Fruit fly (Drosophila melanogaster) whole organism, pupa: ENCODE data around the gene mesh.

Source experiments
- CG10348 ChIP-seq: fragments of 200-800 bp; sonication (Bioruptor generic); IDR thresholded peaks from 2 replicates; pipeline ENCODE4 v1.3.6; 2022; ENCODE audit warnings: missing biosample characterization, missing genetic modification characterization
- CG12605 ChIP-seq: fragments of 200-800 bp; sonication (Bioruptor generic); IDR thresholded peaks from 2 replicates; pipeline ENCODE4 v1.3.6; 2022; ENCODE audit warnings: missing biosample characterization, missing genetic modification characterization
- CG13204 ChIP-seq: fragments of 200-800 bp; sonication (Bioruptor generic); optimal IDR thresholded peaks from 2 replicates; lab custom pipeline; 2018; ENCODE audit warnings: missing biosample characterization, mild to moderate bottlenecking, missing genetic modification characterization, moderate library complexity
- CG14655 ChIP-seq: fragments of 200-800 bp; sonication (Bioruptor generic); optimal IDR thresholded peaks from 3 replicates; lab custom pipeline; 2017; ENCODE audit warnings: mild to moderate bottlenecking, missing biosample characterization, missing genetic modification reagents, missing genetic modification characterization
- CG32121 ChIP-seq: fragments of 200-800 bp; sonication (Bioruptor generic); IDR thresholded peaks from 2 replicates; pipeline ENCODE4 v1.3.6; 2022; ENCODE audit warnings: missing biosample characterization, missing genetic modification characterization
- CG34367 ChIP-seq: fragments of 200-800 bp; sonication (Bioruptor generic); optimal IDR thresholded peaks from 2 replicates; lab custom pipeline; 2018; ENCODE audit warnings: missing biosample characterization, mild to moderate bottlenecking, missing genetic modification characterization
- CG8301 ChIP-seq: fragments of 200-800 bp; sonication (Bioruptor generic); optimal IDR thresholded peaks from 2 replicates; lab custom pipeline; 2018; ENCODE audit warnings: missing biosample characterization, mild to moderate bottlenecking, missing genetic modification characterization
- CG9948 ChIP-seq: fragments of 200-800 bp; sonication (Bioruptor generic); optimal IDR thresholded peaks from 2 replicates; lab custom pipeline; 2018; ENCODE audit warnings: missing biosample characterization, mild to moderate bottlenecking, missing genetic modification characterization, moderate library complexity
- gl ChIP-seq: fragments of 200-800 bp; sonication (Bioruptor generic); optimal IDR thresholded peaks from 2 replicates; lab custom pipeline; 2018; ENCODE audit warnings: missing biosample characterization, mild to moderate bottlenecking, missing genetic modification characterization

- TF ChIP-seq gl, result no peak
- TF ChIP-seq CG9948, result no peak
- TF ChIP-seq CG8301, result no peak
- TF ChIP-seq CG34367, result peak; percentile 3
- no peak for TF ChIP-seq CG12605
- TF ChIP-seq CG32121 (GFP tag; lab: Robert Waterston, UW), result no peak
- TF ChIP-seq CG13204 (GFP tag; lab: Kevin White, UChicago), result peak; percentile 8
- no peak for TF ChIP-seq CG10348 (GFP tag; lab: Robert Waterston, UW)
- TF ChIP-seq CG14655, result peak; percentile 44
Observed at dm6 chr3R:31134056-31134455, 61.5 kb downstream of the mesh start, which contains the start of gene Gycbeta100B.
